Fruit fly (Drosophila melanogaster) whole organism, pupa: ENCODE measurements around the gene CG3939.

Experiments
- CG14655 ChIP-seq: fragments of 200-800 bp; sonication (Bioruptor generic); optimal IDR thresholded peaks from 3 replicates; lab custom pipeline; 2017; ENCODE audit warnings: mild to moderate bottlenecking, missing biosample characterization, missing genetic modification reagents, missing genetic modification characterization
- CG15710 ChIP-seq: fragments of 200-800 bp; sonication (Bioruptor generic); optimal IDR thresholded peaks from 2 replicates; lab custom pipeline; 2018; ENCODE audit warnings: missing biosample characterization, mild to moderate bottlenecking, missing genetic modification characterization, moderate library complexity
- CG8159 ChIP-seq: fragments of 200-800 bp; sonication (Bioruptor generic); optimal IDR thresholded peaks from 3 replicates; lab custom pipeline; 2018; ENCODE audit warnings: missing biosample characterization, mild to moderate bottlenecking, missing genetic modification characterization, moderate library complexity
- CG8301 ChIP-seq: fragments of 200-800 bp; sonication (Bioruptor generic); optimal IDR thresholded peaks from 2 replicates; lab custom pipeline; 2018; ENCODE audit warnings: missing biosample characterization, mild to moderate bottlenecking, missing genetic modification characterization
- D1 ChIP-seq: fragments of 200-800 bp; sonication (Bioruptor generic); optimal IDR thresholded peaks from 2 replicates; lab custom pipeline; 2018; ENCODE audit warnings: missing biosample characterization, mild to moderate bottlenecking, missing genetic modification characterization, moderate library complexity
- Pif1A ChIP-seq: fragments of 200-800 bp; sonication (Bioruptor generic); optimal IDR thresholded peaks from 3 replicates; lab custom pipeline; 2016; ENCODE audit warnings: missing biosample characterization, missing genetic modification characterization
- rn ChIP-seq: fragments of 200-800 bp; sonication (Bioruptor generic); IDR thresholded peaks from 2 replicates; pipeline ENCODE4 v1.3.6; 2022; ENCODE audit warnings: missing biosample characterization, missing genetic modification characterization

DNA sequence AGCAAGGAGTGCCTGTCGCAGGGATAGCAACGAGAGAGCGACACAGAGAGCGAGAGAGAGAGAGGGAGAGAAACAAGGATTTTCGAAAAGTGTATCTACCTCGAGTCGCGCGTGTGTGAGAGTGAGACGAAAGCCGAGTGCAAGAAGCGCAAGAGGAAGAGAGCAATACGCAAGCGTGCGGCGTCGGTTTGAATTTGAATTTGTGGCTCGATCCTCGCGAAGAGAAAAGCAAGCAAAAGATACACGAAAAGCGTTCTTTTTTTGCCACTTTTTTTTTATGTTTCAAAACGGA is 39.8 kb upstream of the CG3939 start:
- TF ChIP-seq CG8159: no peak
- TF ChIP-seq rn: no peak
- TF ChIP-seq D1 (tag; lab: Kevin White, UChicago): no peak
- no peak for TF ChIP-seq CG14655 (GFP tag; lab: Kevin White, UChicago)
- no peak for TF ChIP-seq CG15710
- TF ChIP-seq CG8301: no peak
- no peak for TF ChIP-seq Pif1A (GFP tag; lab: Kevin White, UChicago)
